Worm (Caenorhabditis elegans) whole organism, L4/young adult: ENCODE results near the gene set-17.

Experiments used
- W03F9.2 ChIP-seq: fragments of 150-350 bp; optimal IDR thresholded peaks from 2 replicates; lab custom pipeline; 2014; ENCODE audit warnings: missing biosample characterization, missing genetic modification characterization
- him-1 ChIP-seq: sonication (generic microtip); optimal IDR thresholded peaks from 2 replicates; lab custom pipeline; 2016; ENCODE audit warnings: missing genotype, missing genetic modification reagents, missing genetic modification characterization, missing compliant biosample characterization

DNA sequence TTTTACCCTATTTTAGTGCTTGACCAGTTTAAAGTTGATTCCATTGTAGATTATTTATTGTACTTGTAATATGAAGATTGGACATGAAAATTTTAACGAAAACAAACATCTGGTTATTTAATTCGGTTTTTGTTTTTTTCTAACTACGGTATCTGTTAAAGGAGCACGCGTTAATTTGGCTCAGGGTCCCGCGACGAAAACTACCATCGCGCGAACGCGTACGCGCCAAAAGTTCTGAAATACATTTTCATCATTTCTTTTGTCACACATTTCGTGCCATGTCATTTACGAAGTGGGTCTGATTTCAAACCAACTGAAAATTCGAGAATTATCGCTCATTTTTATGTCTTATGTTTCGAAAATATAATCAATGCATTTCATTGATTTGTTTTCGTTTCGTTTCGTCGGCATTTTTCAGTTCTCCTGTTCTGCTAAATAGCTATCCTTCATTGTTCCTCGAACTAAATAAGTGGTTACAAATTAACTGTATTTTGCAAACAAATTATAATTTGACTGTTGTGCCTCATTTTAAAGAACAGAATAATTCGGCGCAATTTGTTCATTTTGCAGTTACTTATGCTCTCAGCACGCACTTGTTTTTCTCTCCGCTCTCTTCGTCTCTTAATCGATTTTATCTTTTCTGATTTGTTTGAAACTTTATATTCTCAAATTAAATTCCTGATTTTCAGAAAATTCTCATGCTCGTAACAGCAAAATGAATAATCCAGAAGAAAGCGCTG is 6.4 kb downstream of the set-17 start, which contains the start of gene T21B10.3:
- TF ChIP-seq him-1: peak; percentile 22
- TF ChIP-seq W03F9.2: peak; percentile 68
